Fruit fly (Drosophila melanogaster): Measurements from ENCODE around the gene SoYb.
A peak's percentile ranks its signal among the peaks of the same experiment; 100 is the strongest.

Gene SoYb

dm6 chr2L:9988201-9988990, 14.1 kb downstream of the SoYb start:
- TF ChIP-seq noc (tag; optimal IDR thresholded peaks at IDR 0.05), result no peak

dm6 chr2L:9986402-9987350, 15.9 kb downstream of the SoYb start:
- TF ChIP-seq noc (tag; optimal IDR thresholded peaks at IDR 0.05), result no peak

- peak; percentile 13 for TF ChIP-seq noc (tag; optimal IDR thresholded peaks at IDR 0.05)
Measured at dm6 chr2L:9984078-9984772, 18.3 kb downstream of the SoYb start, which contains the start of gene bib. Gene bib, plus strand, starts transcription at chr2L:9984645.

- TF ChIP-seq noc (tag; optimal IDR thresholded peaks at IDR 0.05), result no peak
Measured at dm6 chr2L:9982516-9982915, 20.0 kb downstream of the SoYb start.

dm6 chr2L:9981809-9982208, 20.7 kb downstream of the SoYb start:
- no peak for TF ChIP-seq noc (tag; optimal IDR thresholded peaks at IDR 0.05)

dm6 chr2L:9972624-9973023, 29.9 kb downstream of the SoYb start:
- no peak for TF ChIP-seq noc (tag; optimal IDR thresholded peaks at IDR 0.05)

- TF ChIP-seq noc (tag; optimal IDR thresholded peaks at IDR 0.05), result no peak
Measured at dm6 chr2L:9968201-9968727, 34.3 kb downstream of the SoYb start.

dm6 chr2L:9966983-9967737, 35.4 kb downstream of the SoYb start, which contains the start of the genes Dref and RpL13:
Gene Dref, minus strand, starts transcription at chr2L:9967229.
Gene RpL13, plus strand, starts transcription at chr2L:9967313.
- TF ChIP-seq noc (tag; optimal IDR thresholded peaks at IDR 0.05), result peak; percentile 87

dm6 chr2L:9963603-9964042, 38.9 kb downstream of the SoYb start, which contains the start of gene CG5850:
Gene CG5850, minus strand, starts transcription at chr2L:9963949.
- TF ChIP-seq noc (tag; optimal IDR thresholded peaks at IDR 0.05), result no peak

dm6 chr2L:9960758-9961157, 41.8 kb downstream of the SoYb start:
- no peak for TF ChIP-seq noc (tag; optimal IDR thresholded peaks at IDR 0.05)

- peak; percentile 93 for TF ChIP-seq noc (tag; optimal IDR thresholded peaks at IDR 0.05)
Measured at dm6 chr2L:9956993-9957652, 45.4 kb downstream of the SoYb start, which contains the start of the genes CG4658 and CG5846. Gene CG4658, plus strand, starts transcription at chr2L:9957132. Gene CG5846, minus strand, starts transcription at chr2L:9957237.

dm6 chr2L:9954696-9955095, 47.8 kb downstream of the SoYb start:
- TF ChIP-seq noc (tag; optimal IDR thresholded peaks at IDR 0.05), result no peak

- TF ChIP-seq noc (tag; optimal IDR thresholded peaks at IDR 0.05), result peak; percentile 95
Measured at dm6 chr2L:9954119-9954518, 48.4 kb downstream of the SoYb start, which contains the start of the genes CG13126 and CG4709. Gene CG13126, minus strand, starts transcription at chr2L:9954181. Gene CG4709, plus strand, starts transcription at chr2L:9954325.

Measured in whole organism, larva.